Worm (Caenorhabditis elegans) whole organism, young adult: ENCODE measurements around the gene srg-47.

Experiments used
- B0336.3 ChIP-seq: fragments of 200-800 bp; sonication (Bioruptor generic); IDR thresholded peaks from 2 replicates; pipeline ENCODE4 v1.3.6; 2022; ENCODE audit warnings: missing genetic modification characterization, missing compliant biosample characterization
- Y67H2A.10 ChIP-seq: fragments of 200-800 bp; sonication (Bioruptor generic); conservative IDR thresholded peaks from 2 replicates; pipeline ENCODE4 v1.3.6; 2022; ENCODE audit warnings: missing genetic modification reagents, missing genetic modification characterization, missing compliant biosample characterization
- akir-1 ChIP-seq: fragments of 200-800 bp; sonication (Bioruptor generic); optimal IDR thresholded peaks from 2 replicates; lab custom pipeline; 2018; ENCODE audit warnings: mild to moderate bottlenecking, missing genetic modification characterization, moderate library complexity, missing compliant biosample characterization
- ama-1 ChIP-seq, 3 experiments: fragments of 150-350 bp in 1 of 3; sonication (generic microtip) in 2 of 3; optimal IDR thresholded peaks; 2 replicates each; lab custom pipeline; 2014 to 2018; ENCODE audit warnings: missing biosample characterization in 2 of 3, missing genetic modification characterization in 2 of 3, missing genetic modification reagents in 2 of 3
- aptf-2 ChIP-seq: fragments of 200-800 bp; sonication (Bioruptor generic); conservative IDR thresholded peaks from 2 replicates; pipeline ENCODE4 v1.3.6; 2022; ENCODE audit warnings: missing genetic modification reagents, missing genetic modification characterization, missing compliant biosample characterization
- ceh-100 ChIP-seq: fragments of 200-800 bp; sonication (Bioruptor generic); IDR thresholded peaks from 2 replicates; pipeline ENCODE4 v1.3.6; 2022; ENCODE audit warnings: missing genetic modification reagents, missing genetic modification characterization, missing compliant biosample characterization
- ceh-91 ChIP-seq: fragments of 200-800 bp; sonication (Bioruptor generic); IDR thresholded peaks from 2 replicates; pipeline ENCODE4 v1.3.6; 2022; ENCODE audit warnings: missing genetic modification reagents, missing genetic modification characterization, missing compliant biosample characterization
- die-1 ChIP-seq: sonication (generic microtip); optimal IDR thresholded peaks from 2 replicates; lab custom pipeline; 2016; ENCODE audit warnings: missing genotype, mild to moderate bottlenecking, missing genetic modification characterization, missing compliant biosample characterization
- dox-1 ChIP-seq: fragments of 200-800 bp; sonication (Bioruptor generic); IDR thresholded peaks from 2 replicates; pipeline ENCODE4 v1.3.6; 2022; ENCODE audit warnings: missing genetic modification reagents, missing genetic modification characterization, missing compliant biosample characterization
- let-607 ChIP-seq, 2 experiments: fragments of 200-800 bp in 1 of 2; sonication (Bioruptor generic) in 1 of 2; sonication (generic microtip) in 1 of 2; optimal IDR thresholded peaks; 2 replicates each; lab custom pipeline; 2016 to 2018; ENCODE audit warnings: mild to moderate bottlenecking in 2 of 2, missing compliant biosample characterization in 2 of 2, missing genetic modification characterization in 2 of 2, moderate library complexity in 2 of 2, missing genotype in 1 of 2
- lin-26 ChIP-seq: fragments of 200-800 bp; sonication (Bioruptor generic); IDR thresholded peaks from 2 replicates; pipeline ENCODE4 v1.3.6; 2022; ENCODE audit warnings: missing genetic modification reagents, missing genetic modification characterization, missing compliant biosample characterization
- nhr-80 ChIP-seq: sonication (generic microtip); optimal IDR thresholded peaks from 2 replicates; lab custom pipeline; 2016; ENCODE audit warnings: missing genetic modification characterization, missing compliant biosample characterization
- zfh-2 ChIP-seq: fragments of 200-800 bp; sonication (Bioruptor generic); conservative IDR thresholded peaks from 2 replicates; pipeline ENCODE4 v1.3.6; 2022; ENCODE audit warnings: missing genetic modification reagents, missing genetic modification characterization, missing compliant biosample characterization
- ztf-25 ChIP-seq: fragments of 200-800 bp; sonication (Bioruptor generic); IDR thresholded peaks from 2 replicates; pipeline ENCODE4 v1.3.6; 2022; ENCODE audit warnings: missing genetic modification reagents, missing genetic modification characterization, missing compliant biosample characterization

srg-47 gene

ce11 chrV:14508005-14508521, 48.0 kb downstream of the srg-47 start, which contains the start of gene R02D5.1:
TSS of gene R02D5.1 (plus strand) at chrV:14508249.
- TF ChIP-seq die-1 (tag; lab: Kevin White, UChicago) (no peak), ceh-100 (GFP tag; lab: Robert Waterston, UW) (no peak), ztf-25 (0 out of 2 replicates have a peak, but pooled peaks have one; percentile 48)

- no peak for TF ChIP-seq ama-1 (optimal IDR thresholded peaks at IDR 0.05; lab: Kevin White, UChicago)
- no peak for TF ChIP-seq ama-1 (GFP tag; optimal IDR thresholded peaks at IDR 0.05; lab: Kevin White, UChicago)
Observed at ce11 chrV:14506713-14507675, 49.1 kb downstream of the srg-47 start.

ce11 chrV:14505745-14506214, 50.3 kb downstream of the srg-47 start:
- TF ChIP-seq Y67H2A.10: no peak
- peak; percentile 48; the same call in 1 of the 2 replicates for TF ChIP-seq dox-1 (GFP tag; lab: Robert Waterston, UW)
- peak in 1 of 2 experiments; percentile 1 for TF ChIP-seq let-607 (tag; optimal IDR thresholded peaks at IDR 0.05; lab: Kevin White, UChicago)
- no peak for TF ChIP-seq B0336.3 (GFP tag; lab: Robert Waterston, UW)
- TF ChIP-seq aptf-2 (GFP tag; lab: Robert Waterston, UW): no peak
- TF ChIP-seq ceh-91 (GFP tag; lab: Robert Waterston, UW): no peak
- peak; percentile 62 for TF ChIP-seq zfh-2 (GFP tag; lab: Robert Waterston, UW)
- TF ChIP-seq lin-26 (GFP tag; lab: Robert Waterston, UW): no peak
- peak; percentile 78 for TF ChIP-seq nhr-80
- 0 out of 2 replicates have a peak, but pooled peaks have one; percentile 15 for TF ChIP-seq ztf-25
- TF ChIP-seq akir-1 (GFP tag; lab: Kevin White, UChicago): no peak
